Worm (Caenorhabditis elegans) whole organism, L1 larva: ENCODE results near the gene pgm-2.

ENCODE experiments used
- ceh-8 ChIP-seq: fragments of 200-800 bp; sonication (Bioruptor generic); optimal IDR thresholded peaks from 2 replicates; lab custom pipeline; 2018; ENCODE audit warnings: mild to moderate bottlenecking, missing genetic modification characterization, moderate library complexity, missing compliant biosample characterization
- dpl-1 ChIP-seq, 3 experiments: fragments of 150-350 bp in 2 of 3; sonication (generic microtip) in 1 of 3; optimal IDR thresholded peaks; 2 replicates each; lab custom pipeline; 2014 to 2017; ENCODE audit warnings: missing biosample characterization in 3 of 3, missing genetic modification characterization in 3 of 3, missing genetic modification reagents in 3 of 3
- efl-1 ChIP-seq, 4 experiments: fragments of 150-350 bp; optimal IDR thresholded peaks in 3 of 4; peaks in 1 of 4; 1 replicate in 1 of 4; 2 replicates in 3 of 4; lab custom pipeline; 2014; ENCODE audit warnings: missing biosample characterization in 2 of 4, missing genetic modification characterization in 2 of 4, missing genetic modification reagents in 2 of 4
- elt-3 ChIP-seq, 6 experiments: fragments of 150-350 bp in 1 of 6; sonication (generic microtip); optimal IDR thresholded peaks; 2 replicates each; lab custom pipeline; 2017 to 2018; ENCODE audit warnings: missing biosample characterization in 6 of 6, missing genetic modification characterization in 6 of 6, inconsistent platforms in 1 of 6
- irx-1 ChIP-seq: sonication (generic microtip); optimal IDR thresholded peaks from 2 replicates; lab custom pipeline; 2016; ENCODE audit warnings: missing genetic modification characterization, missing compliant biosample characterization
- lin-13 ChIP-seq: fragments of 150-350 bp; optimal IDR thresholded peaks from 2 replicates; lab custom pipeline; 2014; ENCODE audit warnings: missing biosample characterization, missing genetic modification reagents, missing genetic modification characterization
- lin-15B ChIP-seq: fragments of 150-350 bp; sonication (generic microtip); optimal IDR thresholded peaks from 3 replicates; lab custom pipeline; 2014; ENCODE audit warnings: missing biosample characterization, missing genetic modification characterization
- nhr-12 ChIP-seq: sonication (generic microtip); optimal IDR thresholded peaks from 2 replicates; lab custom pipeline; 2017; ENCODE audit warnings: missing biosample characterization, missing genetic modification characterization
- nhr-237 ChIP-seq: fragments of 150-350 bp; optimal IDR thresholded peaks from 2 replicates; lab custom pipeline; 2014; ENCODE audit warnings: missing biosample characterization, missing genetic modification characterization
- nhr-85 ChIP-seq: sonication (generic microtip); peaks from one replicate; lab custom pipeline; 2016; ENCODE audit warnings: missing genetic modification characterization, inconsistent platforms, missing compliant biosample characterization
- pqm-1 ChIP-seq: sonication (generic microtip); optimal IDR thresholded peaks from 3 replicates; lab custom pipeline; 2017; ENCODE audit warnings: missing biosample characterization, missing genetic modification characterization
- snpc-4 ChIP-seq: fragments of 150-350 bp; optimal IDR thresholded peaks from 2 replicates; lab custom pipeline; 2014; ENCODE audit warnings: missing biosample characterization, missing genetic modification characterization
- zag-1 ChIP-seq: fragments of 150-350 bp; optimal IDR thresholded peaks from 2 replicates; lab custom pipeline; 2014; ENCODE audit warnings: missing biosample characterization, missing genetic modification characterization
- ztf-11 ChIP-seq, 2 experiments: sonication (generic microtip); optimal IDR thresholded peaks; 2 replicates each; lab custom pipeline; 2016 to 2017; ENCODE audit warnings: missing genetic modification characterization in 2 of 2, missing biosample characterization in 1 of 2, missing compliant biosample characterization in 1 of 2

DNA sequence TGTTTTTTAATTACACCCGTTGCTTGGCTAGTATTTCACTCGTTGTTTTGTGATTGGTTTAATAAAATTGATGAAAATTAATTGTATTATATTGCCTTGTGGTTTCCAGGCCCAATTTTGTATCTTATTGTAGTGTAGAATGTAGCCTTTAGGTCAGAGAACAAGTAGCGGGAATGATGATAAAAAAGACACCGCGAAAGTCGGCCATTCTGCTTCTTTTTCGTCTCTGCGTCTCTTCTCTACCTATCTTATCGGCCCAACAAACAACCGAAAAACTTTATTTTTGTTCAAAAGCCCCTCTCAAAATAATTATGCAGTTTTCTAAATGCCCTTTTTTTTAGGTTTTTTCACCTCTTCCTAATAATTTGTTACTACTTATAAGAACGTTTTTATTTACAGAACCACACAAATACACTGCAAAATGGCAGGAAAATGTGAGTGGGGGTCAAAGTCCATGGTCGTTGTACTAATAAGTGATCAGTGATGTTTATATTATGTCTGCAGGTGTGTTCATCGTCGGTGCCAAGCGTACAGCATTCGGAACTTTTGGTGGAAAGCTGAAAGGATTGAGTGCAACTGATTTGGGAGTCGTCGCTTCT is 45.5 kb downstream of the pgm-2 start, which contains the start of gene acaa-2:
- no peak for TF ChIP-seq efl-1 (optimal IDR thresholded peaks at IDR 0.05; lab: Kevin White, UChicago)
- TF ChIP-seq efl-1 (GFP tag; optimal IDR thresholded peaks at IDR 0.05 in 1 of 2; lab: Kevin White, UChicago), result no peak
- peak; percentile 51 for TF ChIP-seq nhr-85
- TF ChIP-seq irx-1 (tag; lab: Kevin White, UChicago), result no peak
- no peak for TF ChIP-seq pqm-1 (tag; lab: Kevin White, UChicago)
- peak in 1 of 6 experiments; percentile 17 for TF ChIP-seq elt-3 (tag; optimal IDR thresholded peaks at IDR 0.05; lab: Kevin White, UChicago)
- TF ChIP-seq nhr-12 (tag; lab: Kevin White, UChicago), result no peak
- no peak for TF ChIP-seq ztf-11 (tag; optimal IDR thresholded peaks at IDR 0.05; lab: Kevin White, UChicago)
- no peak for TF ChIP-seq ceh-8 (GFP tag; lab: Kevin White, UChicago)
- no peak for TF ChIP-seq snpc-4 (tag; lab: Kevin White, UChicago)
- no peak for TF ChIP-seq nhr-237 (tag; lab: Kevin White, UChicago)
- TF ChIP-seq lin-13 (GFP tag; lab: Kevin White, UChicago), result no peak
- no peak for TF ChIP-seq zag-1
- TF ChIP-seq lin-15B (tag; lab: Kevin White, UChicago), result no peak
- TF ChIP-seq dpl-1 (GFP tag; optimal IDR thresholded peaks at IDR 0.05; lab: Kevin White, UChicago), result no peak
